Fruit fly (Drosophila melanogaster) whole organism, prepupa: ENCODE results near the gene CG14120.

Source experiments
- CG10631 ChIP-seq: fragments of 200-800 bp; sonication (Bioruptor generic); optimal IDR thresholded peaks from 2 replicates; lab custom pipeline; 2016; ENCODE audit warnings: missing biosample characterization, missing genetic modification characterization
- CG11294 ChIP-seq: fragments of 200-800 bp; sonication (Bioruptor generic); IDR thresholded peaks from 2 replicates; pipeline ENCODE4 v1.3.6; 2022; ENCODE audit warnings: missing biosample characterization, missing genetic modification characterization
- CG11902 ChIP-seq: fragments of 200-800 bp; sonication (Bioruptor generic); optimal IDR thresholded peaks from 3 replicates; lab custom pipeline; 2016; ENCODE audit warnings: missing biosample characterization, missing genetic modification characterization
- CG16779 ChIP-seq: fragments of 200-800 bp; sonication (Bioruptor generic); optimal IDR thresholded peaks from 3 replicates; lab custom pipeline; 2017; ENCODE audit warnings: missing biosample characterization, mild to moderate bottlenecking, missing genetic modification characterization
- CG34406 ChIP-seq: fragments of 200-800 bp; sonication (Bioruptor generic); optimal IDR thresholded peaks from 3 replicates; lab custom pipeline; 2016; ENCODE audit warnings: missing biosample characterization, missing genetic modification characterization
- CG3919 ChIP-seq: fragments of 200-800 bp; sonication (Bioruptor generic); optimal IDR thresholded peaks from 3 replicates; lab custom pipeline; 2016; ENCODE audit warnings: missing biosample characterization, missing genetic modification characterization
- CG7368 ChIP-seq: fragments of 200-800 bp; sonication (Bioruptor generic); optimal IDR thresholded peaks from 3 replicates; lab custom pipeline; 2016; ENCODE audit warnings: missing biosample characterization, missing genetic modification characterization
- CG9139 ChIP-seq: fragments of 200-800 bp; sonication (Bioruptor generic); optimal IDR thresholded peaks from 3 replicates; lab custom pipeline; 2017; ENCODE audit warnings: missing biosample characterization, mild to moderate bottlenecking, missing genetic modification characterization
- Hr39 ChIP-seq: fragments of 200-800 bp; sonication (Bioruptor generic); optimal IDR thresholded peaks from 2 replicates; lab custom pipeline; 2016; ENCODE audit warnings: missing biosample characterization, missing genetic modification characterization
- Hr4 ChIP-seq: fragments of 200-800 bp; sonication (Bioruptor generic); optimal IDR thresholded peaks from 3 replicates; lab custom pipeline; 2016; ENCODE audit warnings: missing biosample characterization, missing genetic modification characterization
- Sox102F ChIP-seq: fragments of 200-800 bp; sonication (Bioruptor generic); optimal IDR thresholded peaks from 2 replicates; lab custom pipeline; 2016; ENCODE audit warnings: missing biosample characterization, mild to moderate bottlenecking, missing genetic modification characterization
- achi ChIP-seq: fragments of 200-800 bp; sonication (Bioruptor generic); optimal IDR thresholded peaks from 3 replicates; lab custom pipeline; 2016; ENCODE audit warnings: missing biosample characterization, missing genetic modification characterization
- pdm3 ChIP-seq: fragments of 200-800 bp; sonication (Bioruptor generic); optimal IDR thresholded peaks from 3 replicates; lab custom pipeline; 2016; ENCODE audit warnings: missing biosample characterization, missing genetic modification characterization

- no peak for TF ChIP-seq Hr39 (GFP tag; lab: Kevin White, UChicago)
- TF ChIP-seq Sox102F (GFP tag; lab: Kevin White, UChicago): no peak
- TF ChIP-seq achi: no peak
- no peak for TF ChIP-seq CG11294 (GFP tag; lab: Robert Waterston, UW)
- TF ChIP-seq CG11902 (GFP tag; lab: Kevin White, UChicago): no peak
- no peak for TF ChIP-seq pdm3 (GFP tag; lab: Kevin White, UChicago)
- TF ChIP-seq Hr4 (GFP tag; lab: Kevin White, UChicago): no peak
- no peak for TF ChIP-seq CG34406
- no peak for TF ChIP-seq CG10631 (GFP tag; lab: Kevin White, UChicago)
- no peak for TF ChIP-seq CG3919 (GFP tag; lab: Kevin White, UChicago)
- no peak for TF ChIP-seq CG9139 (GFP tag; lab: Kevin White, UChicago)
- TF ChIP-seq CG7368: no peak
- no peak for TF ChIP-seq CG16779 (tag; lab: Kevin White, UChicago)
These were observed 45.0 kb upstream of the CG14120 start for dm6 chr3L:12839882-12840281.
